Worm (Caenorhabditis elegans) whole organism, young adult: ENCODE measurements around the gene oops-1.

Experiments
- C06A6.2 ChIP-seq: fragments of 200-800 bp; sonication (Bioruptor generic); conservative IDR thresholded peaks from 2 replicates; pipeline ENCODE4 v1.3.6; 2022; ENCODE audit warnings: missing genetic modification characterization, missing compliant biosample characterization
- D2030.7 ChIP-seq: fragments of 200-800 bp; sonication (Bioruptor generic); IDR thresholded peaks from 2 replicates; pipeline ENCODE4 v1.3.6; 2022; ENCODE audit warnings: missing genetic modification reagents, missing genetic modification characterization, missing compliant biosample characterization
- F49E8.2 ChIP-seq: sonication (generic microtip); optimal IDR thresholded peaks from 3 replicates; lab custom pipeline; 2017; ENCODE audit warnings: missing genetic modification characterization, mild to moderate bottlenecking, missing compliant biosample characterization, antibody characterized with exemption, moderate library complexity; ENCODE audit not compliant: insufficient read depth
- T07F8.4 ChIP-seq: sonication (generic microtip); optimal IDR thresholded peaks from 2 replicates; lab custom pipeline; 2016; ENCODE audit warnings: mild to moderate bottlenecking, missing genetic modification characterization, moderate library complexity, missing compliant biosample characterization
- ama-1 ChIP-seq, 3 experiments: fragments of 150-350 bp in 1 of 3; sonication (generic microtip) in 2 of 3; optimal IDR thresholded peaks; 2 replicates each; lab custom pipeline; 2014 to 2018; ENCODE audit warnings: missing biosample characterization in 2 of 3, missing genetic modification characterization in 2 of 3, missing genetic modification reagents in 2 of 3
- cebp-1 ChIP-seq, 2 experiments: fragments of 200-800 bp in 1 of 2; sonication (Bioruptor generic) in 1 of 2; sonication (generic microtip) in 1 of 2; IDR thresholded peaks in 1 of 2; optimal IDR thresholded peaks in 1 of 2; 2 replicates each; pipeline versions ENCODE4 v1.3.6 to Lab custom; 2017 to 2022; ENCODE audit warnings: missing compliant biosample characterization in 2 of 2, missing genetic modification characterization in 2 of 2, mild to moderate bottlenecking in 1 of 2, missing genetic modification reagents in 1 of 2, moderate library complexity in 1 of 2
- dpl-1 ChIP-seq: fragments of 150-350 bp; optimal IDR thresholded peaks from 2 replicates; lab custom pipeline; 2014; ENCODE audit warnings: missing biosample characterization, missing genetic modification reagents, missing genetic modification characterization
- snpc-4 ChIP-seq, 5 experiments: fragments of 150-350 bp in 1 of 5; sonication (generic microtip) in 4 of 5; optimal IDR thresholded peaks; 2 replicates each; lab custom pipeline; 2014 to 2018; ENCODE audit warnings: missing genetic modification characterization in 5 of 5, missing biosample characterization in 3 of 5, antibody characterized with exemption in 2 of 5, mild to moderate bottlenecking in 2 of 5, missing compliant biosample characterization in 2 of 5, missing genotype in 2 of 5, moderate library complexity in 2 of 5, missing genetic modification reagents in 1 of 5
- ztf-25 ChIP-seq: fragments of 200-800 bp; sonication (Bioruptor generic); IDR thresholded peaks from 2 replicates; pipeline ENCODE4 v1.3.6; 2022; ENCODE audit warnings: missing genetic modification reagents, missing genetic modification characterization, missing compliant biosample characterization

- TF ChIP-seq ztf-25 (no peak), dpl-1 (GFP tag; lab: Kevin White, UChicago) (no peak), cebp-1 (GFP tag; IDR thresholded peaks at IDR 0.05; lab: Robert Waterston, UW) (no peak), cebp-1 (tag; optimal IDR thresholded peaks at IDR 0.05; lab: Kevin White, UChicago) (no peak), snpc-4 (GFP tag; optimal IDR thresholded peaks at IDR 0.05; lab: Kevin White, UChicago) (no peak), snpc-4 (tag; optimal IDR thresholded peaks at IDR 0.05; lab: Kevin White, UChicago) (peak in 1 of 4 experiments; percentile 77), C06A6.2 (GFP tag; lab: Robert Waterston, UW) (no peak), T07F8.4 (tag; lab: Kevin White, UChicago) (no peak), ama-1 (optimal IDR thresholded peaks at IDR 0.05; lab: Kevin White, UChicago) (no peak), ama-1 (GFP tag; optimal IDR thresholded peaks at IDR 0.05; lab: Kevin White, UChicago) (no peak), D2030.7 (GFP tag; lab: Robert Waterston, UW) (no peak), F49E8.2 (no peak)
Observed at ce11 chrIV:5811079-5811622, 2.8 kb downstream of the oops-1 start.
